Fruit fly (Drosophila melanogaster): ENCODE data around the gene Jhbp16.
A peak's percentile ranks its signal among the peaks of the same experiment; 100 is the strongest.

The Jhbp16 gene

DNA sequence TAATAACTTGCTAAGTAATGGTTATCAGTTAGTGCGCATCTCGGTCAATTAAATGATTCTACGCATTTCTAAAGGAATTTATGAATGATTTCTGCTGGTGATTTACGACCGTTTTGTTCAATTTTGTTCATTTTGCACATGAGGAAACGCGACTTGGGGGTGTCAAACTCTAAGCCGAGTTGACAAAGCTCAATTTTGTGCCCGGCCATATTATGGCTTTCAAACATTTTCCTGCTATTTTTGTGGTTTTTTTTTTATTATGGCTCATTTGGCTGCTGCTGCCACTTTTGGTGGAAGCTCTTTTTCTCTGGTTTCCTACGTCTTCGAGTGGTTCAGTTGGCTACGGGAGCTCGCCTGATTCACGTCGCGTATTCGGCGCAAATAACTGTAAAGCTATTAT lies at the start of gene Jhbp16:
Gene Jhbp16 (plus strand): TSS at position 301 of the 400 bp plus-strand sequence.
- TF ChIP-seq CG17801 (GFP tag; optimal IDR thresholded peaks at IDR 0.05; ENCODE audit: partially characterized antibody): no peak

DNA sequence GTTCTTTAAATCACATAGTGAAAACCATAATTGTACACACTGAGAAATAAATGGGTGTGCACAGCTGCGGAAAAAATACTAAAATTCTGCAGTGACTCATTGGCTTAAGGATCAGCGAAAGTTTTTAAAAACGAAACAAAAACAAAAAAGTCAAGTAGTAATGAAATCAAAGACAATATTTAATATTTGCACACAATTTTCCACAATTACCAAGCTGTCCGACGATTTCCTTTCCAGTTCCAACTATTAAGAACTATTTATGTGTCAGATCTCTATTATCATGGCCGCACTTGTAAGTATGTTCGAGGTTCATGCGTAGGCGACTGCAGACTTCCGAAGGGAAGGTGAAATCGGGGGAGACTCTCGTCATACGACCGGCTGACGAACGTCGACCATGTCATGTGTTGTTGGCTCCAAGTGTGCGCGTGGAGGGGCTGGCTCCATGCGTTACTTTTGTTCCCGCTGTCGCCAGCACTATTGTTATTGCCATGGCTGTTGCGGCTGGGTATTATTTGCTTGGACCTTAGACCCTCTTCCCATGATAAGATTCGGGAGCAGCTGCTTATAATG lies 49.2 kb upstream of the Jhbp16 start:
- no peak for TF ChIP-seq CG17801 (GFP tag; optimal IDR thresholded peaks at IDR 0.05; ENCODE audit: partially characterized antibody)

DNA sequence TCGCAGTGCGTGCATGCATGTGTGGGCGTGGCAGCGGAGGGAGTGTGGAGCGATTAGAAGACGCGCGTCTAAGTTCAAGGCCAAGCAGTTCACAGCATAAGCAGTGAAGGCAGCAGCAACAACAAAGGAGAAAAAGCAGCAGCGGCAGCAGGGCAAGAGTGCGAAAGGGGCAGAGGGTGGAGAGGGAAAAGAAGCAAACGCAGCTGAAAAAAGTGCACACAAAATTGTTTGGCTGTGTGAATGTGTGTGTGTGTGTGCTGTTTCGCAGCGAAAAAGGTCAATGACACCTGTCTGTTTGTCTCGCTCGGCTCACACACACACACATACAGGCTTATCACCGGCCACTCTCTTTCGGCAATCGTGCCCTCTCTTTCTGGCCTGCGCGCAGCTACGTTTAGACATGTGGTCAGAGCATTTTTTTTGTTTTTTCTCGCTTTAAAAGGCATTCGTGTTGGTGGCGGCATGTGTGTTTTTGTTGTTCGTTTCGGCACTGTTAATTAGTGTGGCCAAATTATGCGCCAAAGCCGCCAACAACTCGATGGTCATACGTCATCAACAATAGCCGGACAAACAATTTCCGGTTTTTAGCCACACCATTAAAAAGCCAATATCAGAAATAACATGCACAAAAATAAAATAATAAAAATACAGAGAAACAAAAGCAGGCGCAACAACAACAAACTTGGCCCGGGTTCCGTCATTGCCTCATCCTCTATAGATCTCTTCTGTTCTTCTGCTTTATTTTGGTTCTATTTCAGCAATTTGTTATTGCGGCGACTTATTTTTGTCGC lies 47.9 kb upstream of the Jhbp16 start:
- peak; percentile 33 for TF ChIP-seq CG17801 (GFP tag; optimal IDR thresholded peaks at IDR 0.05; ENCODE audit: partially characterized antibody)

DNA sequence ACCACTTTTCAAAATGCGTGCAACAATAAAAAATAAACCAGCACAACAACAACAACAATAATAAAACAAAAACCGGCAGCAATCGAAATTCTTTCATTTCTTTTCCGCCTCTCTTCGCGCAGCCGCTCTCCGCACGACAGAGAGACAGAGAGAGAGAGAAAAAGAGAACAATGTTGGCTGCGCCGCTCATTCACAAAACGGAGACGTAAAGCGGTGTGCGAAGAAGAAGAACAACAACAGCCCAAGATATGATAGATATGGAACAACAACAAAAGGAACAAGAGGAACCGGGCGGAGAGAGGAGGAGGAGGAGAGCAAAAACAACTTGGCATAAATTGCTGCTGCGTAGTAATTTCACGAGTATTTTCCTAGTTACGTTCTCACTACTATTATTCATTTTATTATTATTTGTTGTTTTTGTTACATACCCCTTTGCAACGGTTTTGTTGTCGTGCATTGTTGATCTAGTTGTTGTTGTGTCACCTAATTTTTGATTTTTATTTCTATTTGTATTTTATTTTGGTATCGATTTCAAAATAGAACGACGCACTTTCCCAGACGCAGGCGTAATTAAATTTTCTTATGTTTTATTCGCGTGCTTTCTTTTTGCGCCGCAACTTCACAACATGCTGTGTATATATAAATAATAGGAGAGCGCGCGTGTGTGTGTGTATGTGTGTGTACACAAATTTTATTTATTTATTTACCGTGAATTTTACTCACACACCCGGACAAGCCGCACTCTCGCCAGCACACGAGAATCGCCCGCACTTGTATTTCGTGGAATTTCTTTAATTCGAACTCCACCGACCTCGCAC lies 45.7 kb upstream of the Jhbp16 start:
- peak; percentile 31 for TF ChIP-seq CG17801 (GFP tag; optimal IDR thresholded peaks at IDR 0.05; ENCODE audit: partially characterized antibody)

DNA sequence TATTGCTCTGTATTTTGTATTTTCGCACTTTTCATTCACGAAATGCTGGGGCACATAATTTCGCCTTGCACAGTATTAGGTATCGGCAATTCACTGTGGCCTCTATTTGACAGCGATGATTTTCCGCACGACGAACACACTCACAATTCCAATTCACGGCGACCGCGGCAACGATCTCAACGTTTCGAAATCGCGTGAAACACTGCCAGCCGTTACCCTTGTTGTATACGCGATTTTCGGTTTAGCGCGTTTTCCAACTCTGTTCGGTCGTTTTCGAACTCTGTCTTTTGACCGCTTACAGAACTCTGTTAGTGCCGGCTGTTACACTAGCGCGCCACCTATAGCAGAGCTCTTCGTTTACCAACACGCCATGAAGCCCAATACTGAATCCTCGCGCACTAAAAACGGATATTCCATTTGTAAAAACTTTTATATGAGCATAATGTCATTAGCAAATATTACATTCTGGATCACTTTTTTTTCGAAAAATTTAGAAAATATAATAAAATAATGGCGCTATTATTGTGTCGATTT lies 45.0 kb upstream of the Jhbp16 start, which contains the start of gene InR:
Gene InR (minus strand): TSS at position 205 of the 534 bp plus-strand sequence.
- TF ChIP-seq CG17801 (GFP tag; optimal IDR thresholded peaks at IDR 0.05; ENCODE audit: partially characterized antibody): peak; percentile 77

DNA sequence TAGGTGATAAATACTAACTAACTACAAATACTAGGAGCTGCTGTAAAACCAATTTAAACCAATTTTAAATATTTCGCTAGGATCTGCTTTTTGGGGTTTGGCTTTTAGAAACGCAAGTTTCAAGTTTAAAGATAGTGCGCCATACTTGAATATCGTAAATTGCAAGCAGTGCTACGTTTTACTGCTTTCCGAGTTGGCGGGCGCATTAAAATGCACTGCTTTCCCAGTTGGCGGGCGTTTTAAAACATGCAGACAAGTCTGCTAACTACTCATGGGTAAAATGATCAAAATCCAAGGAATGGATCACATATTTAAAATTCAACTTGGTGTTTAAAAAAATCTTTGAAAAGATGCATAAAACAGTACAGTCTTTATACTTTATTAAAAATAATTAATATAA lies 44.4 kb upstream of the Jhbp16 start:
- TF ChIP-seq CG17801 (GFP tag; optimal IDR thresholded peaks at IDR 0.05; ENCODE audit: partially characterized antibody): no peak

DNA sequence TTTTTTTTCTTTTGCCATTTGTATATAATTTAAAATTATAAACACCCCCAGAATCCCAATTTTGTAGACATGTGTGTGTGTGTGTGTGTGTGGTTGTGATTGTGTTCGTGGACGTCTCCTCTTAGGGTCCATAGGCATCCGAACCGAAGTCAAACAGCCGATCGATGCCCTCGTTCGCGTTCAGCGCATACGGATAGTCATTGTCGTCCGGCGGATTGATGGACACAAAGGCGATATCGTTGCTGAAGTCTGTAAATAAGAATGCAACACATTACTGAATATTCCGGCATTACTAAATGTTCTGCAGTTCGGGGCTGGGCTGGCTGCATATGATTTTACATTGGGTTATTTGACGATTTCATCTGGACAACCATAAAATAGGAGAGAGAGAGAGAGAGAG lies 42.7 kb upstream of the Jhbp16 start:
- no peak for TF ChIP-seq CG17801 (GFP tag; optimal IDR thresholded peaks at IDR 0.05; ENCODE audit: partially characterized antibody)

DNA sequence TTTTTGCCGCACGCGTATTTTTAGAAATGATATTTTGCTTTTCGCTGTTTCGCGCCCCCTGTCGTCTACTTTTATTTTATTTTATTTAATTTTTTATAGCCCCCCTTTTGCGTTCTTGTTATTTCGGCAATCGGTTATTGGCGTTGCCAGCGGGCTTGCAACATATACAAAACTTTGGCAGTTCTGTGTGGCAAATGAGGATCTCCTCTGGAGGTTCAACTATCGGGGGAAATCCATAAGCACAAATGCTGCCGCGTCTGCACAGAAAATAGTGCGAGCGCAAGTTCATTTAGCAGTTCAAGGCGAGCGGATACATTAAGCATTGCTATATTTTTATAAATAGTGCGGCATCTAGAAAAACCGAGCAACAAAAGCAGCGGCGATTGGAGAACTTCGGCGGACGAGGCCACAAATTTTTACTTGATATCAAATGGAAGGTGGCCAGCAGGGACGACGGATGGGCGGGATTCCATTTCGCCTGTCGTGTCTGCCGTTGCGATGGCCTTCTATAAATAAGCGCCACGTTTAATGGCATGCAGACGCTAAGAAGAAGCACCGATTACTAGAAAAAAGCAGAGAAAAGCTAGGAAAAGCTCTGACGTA lies 39.7 kb upstream of the Jhbp16 start:
- TF ChIP-seq CG17801 (GFP tag; optimal IDR thresholded peaks at IDR 0.05; ENCODE audit: partially characterized antibody): no peak

DNA sequence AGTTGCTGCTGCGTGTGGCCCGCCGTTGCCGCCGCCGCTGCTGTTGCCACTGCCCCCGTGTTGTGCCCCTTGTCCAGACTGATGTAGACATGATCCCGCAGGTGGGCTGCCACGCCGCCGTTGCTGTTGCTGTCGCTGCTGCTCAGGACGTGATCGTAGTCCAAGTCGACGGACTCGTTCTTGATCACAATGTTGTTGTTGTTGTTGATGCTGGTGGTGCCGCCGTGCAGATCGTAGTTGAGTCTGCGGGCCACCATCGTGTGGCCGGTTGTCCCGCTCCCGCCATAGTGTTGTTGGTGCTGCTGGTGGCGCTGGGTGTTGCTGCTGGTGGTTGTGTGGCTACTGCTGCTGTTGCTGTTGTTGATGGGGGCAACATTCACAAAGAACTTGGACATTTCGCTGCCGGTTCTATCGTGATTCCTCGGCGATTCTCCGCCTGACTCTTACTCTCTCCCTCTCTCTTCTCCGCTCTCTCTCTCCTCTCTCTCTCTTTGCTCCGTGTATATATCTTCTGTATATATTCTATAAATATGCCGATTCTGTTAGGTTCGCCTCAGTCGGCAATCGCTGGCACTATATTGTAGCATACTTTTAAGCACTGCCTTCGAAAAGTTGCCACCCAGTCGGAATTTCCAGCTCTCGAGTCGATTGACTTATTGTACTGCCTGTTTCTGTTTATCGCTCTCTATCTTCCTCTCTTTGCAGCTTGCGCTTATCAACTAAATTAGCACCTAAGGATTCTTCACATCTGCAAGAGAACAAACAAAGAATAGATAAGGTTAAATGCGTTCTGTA lies 37.9 kb upstream of the Jhbp16 start:
- peak; percentile 47 for TF ChIP-seq CG17801 (GFP tag; optimal IDR thresholded peaks at IDR 0.05; ENCODE audit: partially characterized antibody)

DNA sequence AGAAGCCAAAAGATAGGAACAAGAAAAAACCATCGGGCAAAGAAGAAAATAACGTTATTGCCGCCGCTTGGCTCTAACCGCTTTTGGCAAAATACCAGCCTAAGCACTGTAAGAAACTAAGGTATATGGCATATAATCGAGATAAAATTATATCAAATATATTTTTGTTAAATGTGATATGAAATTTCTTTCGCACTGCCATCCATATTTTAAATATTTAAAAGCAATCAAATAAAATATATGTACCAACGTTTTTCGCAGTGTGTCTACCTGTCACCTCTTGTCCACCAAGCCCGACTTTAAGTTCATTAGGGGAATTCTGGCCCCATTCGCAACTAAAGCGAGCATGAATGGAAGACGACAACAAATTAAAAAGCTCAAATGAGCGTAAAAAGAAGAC lies 36.4 kb upstream of the Jhbp16 start:
- TF ChIP-seq CG17801 (GFP tag; optimal IDR thresholded peaks at IDR 0.05; ENCODE audit: partially characterized antibody): peak; percentile 83

DNA sequence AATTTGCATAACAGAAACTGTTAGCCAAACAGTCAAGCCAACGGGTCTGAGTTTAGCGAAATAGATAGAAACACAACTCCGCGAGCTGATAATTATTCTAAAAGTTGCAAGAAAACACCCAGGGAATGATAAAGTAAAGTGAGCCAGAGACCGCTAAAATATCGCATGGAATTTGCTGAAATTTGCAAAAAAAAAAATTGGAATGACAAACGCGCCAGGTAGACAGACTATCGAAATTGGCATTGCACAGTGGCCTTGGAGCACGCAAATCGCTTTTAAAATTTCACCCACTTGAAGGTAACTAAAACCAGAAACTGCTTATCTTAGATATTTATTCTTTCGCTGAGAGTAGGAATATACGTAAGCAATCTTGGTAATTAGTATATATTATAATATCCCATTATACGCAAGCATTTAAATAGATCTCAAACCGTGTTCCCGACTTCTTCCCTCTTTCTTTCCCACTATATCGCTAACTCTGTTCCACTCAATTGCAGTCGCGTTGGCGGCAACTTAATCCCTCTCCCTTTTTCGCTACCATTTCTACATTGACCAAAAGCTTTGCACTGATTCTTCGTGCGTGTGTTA lies 35.9 kb upstream of the Jhbp16 start:
- TF ChIP-seq CG17801 (GFP tag; optimal IDR thresholded peaks at IDR 0.05; ENCODE audit: partially characterized antibody): no peak

DNA sequence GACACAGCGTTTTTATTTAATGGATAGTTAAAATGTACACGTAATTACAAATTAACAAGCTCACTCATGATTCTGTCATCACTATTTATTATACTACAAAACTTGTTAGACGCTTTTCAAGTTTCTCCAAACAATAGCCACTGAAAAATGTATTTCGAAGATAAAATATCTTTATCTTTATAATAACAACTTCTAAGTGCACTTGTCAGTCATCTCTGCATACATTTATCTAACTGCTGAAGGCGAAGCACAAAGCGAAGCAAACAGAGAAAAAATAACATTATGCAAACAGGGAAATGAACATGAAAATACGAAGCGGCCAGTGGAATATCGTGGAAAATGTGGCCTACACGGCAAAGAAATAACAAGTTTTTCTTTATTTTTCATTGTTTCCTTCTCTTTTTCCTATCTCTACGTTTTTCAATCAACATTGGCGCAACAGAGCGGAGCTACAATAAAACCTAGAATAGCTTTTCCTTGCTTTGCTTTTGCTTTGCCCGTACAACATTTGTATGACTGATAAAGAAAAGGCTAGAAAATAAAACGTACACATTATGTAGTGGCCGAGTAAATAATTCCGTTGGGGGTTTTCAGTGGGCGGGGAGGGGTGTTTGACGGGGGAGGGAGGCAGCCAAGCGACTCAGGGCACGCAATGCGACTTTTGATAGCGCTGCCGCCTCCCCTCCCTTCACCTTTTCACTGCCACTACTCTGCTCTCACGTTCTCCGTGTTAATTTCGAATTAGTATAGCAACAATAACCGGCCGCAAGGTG lies 34.6 kb upstream of the Jhbp16 start:
- no peak for TF ChIP-seq CG17801 (GFP tag; optimal IDR thresholded peaks at IDR 0.05; ENCODE audit: partially characterized antibody)

DNA sequence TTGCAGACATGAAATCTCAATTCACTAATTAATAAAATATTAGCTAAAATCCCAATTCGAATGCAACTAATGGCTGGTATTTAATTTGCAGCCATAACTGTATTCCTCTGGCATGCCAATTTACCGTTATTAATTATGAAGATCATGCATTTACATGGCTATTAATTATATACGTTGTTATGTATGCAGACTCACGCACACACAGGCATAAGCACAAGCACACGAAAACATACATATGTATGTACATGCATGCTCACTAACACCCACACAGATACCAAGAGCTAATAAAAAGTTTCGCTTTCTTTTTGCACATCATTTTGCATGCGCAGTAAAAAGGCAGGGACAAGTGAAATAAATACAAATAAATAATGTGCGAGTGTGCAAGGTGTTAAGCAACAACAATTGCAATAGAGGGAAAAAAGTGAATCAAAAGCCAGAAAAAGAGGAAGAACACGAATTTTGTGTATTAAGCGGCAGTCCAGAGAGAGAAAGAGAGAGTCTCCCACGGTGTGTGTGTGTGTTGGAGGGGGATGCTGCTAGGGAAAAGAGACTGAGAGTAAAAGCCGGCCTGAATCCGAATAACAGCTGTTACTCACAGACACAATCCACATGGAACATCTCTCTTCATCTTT lies 33.8 kb upstream of the Jhbp16 start:
- peak; percentile 51 for TF ChIP-seq CG17801 (GFP tag; optimal IDR thresholded peaks at IDR 0.05; ENCODE audit: partially characterized antibody)

All from ovary, adult (tissue).